Worm (Caenorhabditis elegans) whole organism, mixed stage, embryonic: Measurements from ENCODE around the gene Y37D8A.16.
A peak's percentile ranks its signal among the peaks of the same experiment; 100 is the strongest.

Experiments
- M03D4.4 ChIP-seq: sonication (generic microtip); optimal IDR thresholded peaks from 2 replicates; lab custom pipeline; 2017; ENCODE audit warnings: mild to moderate bottlenecking, missing genetic modification characterization, missing compliant biosample characterization
- bed-3 ChIP-seq: fragments of 200-800 bp; sonication (Bioruptor generic); optimal IDR thresholded peaks from 3 replicates; lab custom pipeline; 2018; ENCODE audit warnings: mild to moderate bottlenecking, missing genetic modification characterization, moderate library complexity, missing compliant biosample characterization
- blmp-1 ChIP-seq: fragments of 150-350 bp; optimal IDR thresholded peaks from 2 replicates; lab custom pipeline; 2014; ENCODE audit warnings: missing biosample characterization, missing genetic modification characterization
- ceh-39 ChIP-seq: fragments of 150-350 bp; optimal IDR thresholded peaks from 2 replicates; lab custom pipeline; 2014; ENCODE audit warnings: missing biosample characterization, missing genetic modification characterization
- ceh-83 ChIP-seq: fragments of 200-800 bp; sonication (Bioruptor generic); optimal IDR thresholded peaks from 2 replicates; lab custom pipeline; 2018; ENCODE audit warnings: mild to moderate bottlenecking, missing genetic modification characterization, missing compliant biosample characterization
- ces-1 ChIP-seq: fragments of 150-350 bp; optimal IDR thresholded peaks from 2 replicates; lab custom pipeline; 2014; ENCODE audit warnings: missing biosample characterization, missing genetic modification reagents, missing genetic modification characterization
- cnd-1 ChIP-seq: fragments of 200-800 bp; sonication (Bioruptor generic); optimal IDR thresholded peaks from 2 replicates; lab custom pipeline; 2018; ENCODE audit warnings: mild to moderate bottlenecking, missing genetic modification characterization, missing compliant biosample characterization
- elt-1 ChIP-seq: sonication (generic microtip); optimal IDR thresholded peaks from 2 replicates; lab custom pipeline; 2017; ENCODE audit warnings: missing genetic modification characterization, mild to moderate bottlenecking, missing compliant biosample characterization, antibody characterized with exemption, moderate library complexity, borderline replicate concordance; ENCODE audit not compliant: insufficient read depth
- elt-3 ChIP-seq: fragments of 150-350 bp; optimal IDR thresholded peaks from 2 replicates; lab custom pipeline; 2014; ENCODE audit warnings: missing biosample characterization, missing genetic modification characterization
- flh-1 ChIP-seq: fragments of 200-800 bp; sonication (Bioruptor generic); optimal IDR thresholded peaks from 2 replicates; lab custom pipeline; 2018; ENCODE audit warnings: mild to moderate bottlenecking, missing genetic modification characterization, moderate library complexity, missing compliant biosample characterization
- ham-2 ChIP-seq: fragments of 200-800 bp; sonication (Bioruptor generic); optimal IDR thresholded peaks from 2 replicates; lab custom pipeline; 2018; ENCODE audit warnings: mild to moderate bottlenecking, missing genetic modification characterization, missing compliant biosample characterization
- hlh-1 ChIP-seq: fragments of 150-350 bp; optimal IDR thresholded peaks from 2 replicates; lab custom pipeline; 2014; ENCODE audit warnings: missing biosample characterization, missing genetic modification reagents, missing genetic modification characterization
- lin-32 ChIP-seq: fragments of 200-800 bp; sonication (Bioruptor generic); optimal IDR thresholded peaks from 2 replicates; lab custom pipeline; 2018; ENCODE audit warnings: mild to moderate bottlenecking, missing genetic modification characterization, missing compliant biosample characterization
- lsy-2 ChIP-seq: fragments of 150-350 bp; optimal IDR thresholded peaks from 2 replicates; lab custom pipeline; 2014; ENCODE audit warnings: missing biosample characterization, missing genetic modification characterization
- mab-5 ChIP-seq: fragments of 150-350 bp; optimal IDR thresholded peaks from 2 replicates; lab custom pipeline; 2014; ENCODE audit warnings: missing biosample characterization, missing genetic modification characterization
- mep-1 ChIP-seq: fragments of 150-350 bp; optimal IDR thresholded peaks from 2 replicates; lab custom pipeline; 2017; ENCODE audit warnings: missing biosample characterization, missing genetic modification reagents, missing genetic modification characterization, inconsistent platforms
- nhr-12 ChIP-seq: fragments of 150-350 bp; optimal IDR thresholded peaks from 2 replicates; lab custom pipeline; 2014; ENCODE audit warnings: missing biosample characterization, missing genetic modification characterization
- nhr-2 ChIP-seq: fragments of 150-350 bp; optimal IDR thresholded peaks from 2 replicates; lab custom pipeline; 2014; ENCODE audit warnings: missing biosample characterization, missing genetic modification characterization
- nhr-237 ChIP-seq: fragments of 150-350 bp; optimal IDR thresholded peaks from 2 replicates; lab custom pipeline; 2014; ENCODE audit warnings: missing biosample characterization, missing genetic modification characterization
- nhr-28 ChIP-seq: fragments of 150-350 bp; optimal IDR thresholded peaks from 2 replicates; lab custom pipeline; 2014; ENCODE audit warnings: missing biosample characterization, missing genetic modification characterization
- nhr-76 ChIP-seq: sonication (generic microtip); optimal IDR thresholded peaks from 2 replicates; lab custom pipeline; 2017; ENCODE audit warnings: missing biosample characterization, missing genetic modification characterization
- pha-4 ChIP-seq: fragments of 150-350 bp; optimal IDR thresholded peaks from 2 replicates; lab custom pipeline; 2018; ENCODE audit warnings: missing biosample characterization, missing genetic modification reagents, missing genetic modification characterization
- snpc-4 ChIP-seq: fragments of 150-350 bp; optimal IDR thresholded peaks from 2 replicates; lab custom pipeline; 2014; ENCODE audit warnings: missing biosample characterization, missing genetic modification characterization
- sptf-1 ChIP-seq: sonication (generic microtip); optimal IDR thresholded peaks from 2 replicates; lab custom pipeline; 2017; ENCODE audit warnings: mild to moderate bottlenecking, missing genetic modification characterization, moderate library complexity, missing compliant biosample characterization
- tbx-8 ChIP-seq: fragments of 200-800 bp; sonication (Bioruptor generic); optimal IDR thresholded peaks from 2 replicates; lab custom pipeline; 2018; ENCODE audit warnings: mild to moderate bottlenecking, missing genetic modification characterization, moderate library complexity, missing compliant biosample characterization
- unc-120 ChIP-seq: sonication (generic microtip); optimal IDR thresholded peaks from 2 replicates; lab custom pipeline; 2017; ENCODE audit warnings: missing genetic modification characterization, missing compliant biosample characterization; ENCODE audit not compliant: poor library complexity, severe bottlenecking
- unc-39 ChIP-seq: fragments of 150-350 bp; optimal IDR thresholded peaks from 2 replicates; lab custom pipeline; 2014; ENCODE audit warnings: missing biosample characterization, missing genetic modification characterization
- zip-8 ChIP-seq: fragments of 150-350 bp; optimal IDR thresholded peaks from 2 replicates; lab custom pipeline; 2014; ENCODE audit warnings: missing biosample characterization, missing genetic modification characterization
- ztf-11 ChIP-seq: fragments of 150-350 bp; optimal IDR thresholded peaks from 2 replicates; lab custom pipeline; 2014; ENCODE audit warnings: missing biosample characterization, missing genetic modification characterization

Gene Y37D8A.16

ce11 chrIII:12918575-12918974, at the start of gene Y37D8A.16:
Gene Y37D8A.16, minus strand, starts transcription at chrIII:12918675.
- no peak for TF ChIP-seq nhr-28 (tag; lab: Kevin White, UChicago)
- no peak for TF ChIP-seq elt-1 (tag; lab: Kevin White, UChicago)
- no peak for TF ChIP-seq elt-3
- TF ChIP-seq nhr-2 (tag; lab: Kevin White, UChicago): no peak
- no peak for TF ChIP-seq lin-32 (GFP tag; lab: Kevin White, UChicago)

ce11 chrIII:12967437-12968043, 49.1 kb upstream of the Y37D8A.16 start:
- TF ChIP-seq tbx-8 (no peak), mep-1 (tag; lab: Kevin White, UChicago) (no peak), nhr-237 (tag; lab: Kevin White, UChicago) (no peak), nhr-28 (tag; lab: Kevin White, UChicago) (no peak), lin-32 (GFP tag; lab: Kevin White, UChicago) (no peak), unc-39 (tag; lab: Kevin White, UChicago) (no peak), nhr-12 (no peak), M03D4.4 (tag; lab: Kevin White, UChicago) (no peak), ceh-83 (no peak), blmp-1 (tag; lab: Kevin White, UChicago) (no peak), pha-4 (tag; lab: Kevin White, UChicago) (no peak), ces-1 (GFP tag; lab: Kevin White, UChicago) (no peak), mab-5 (tag; lab: Kevin White, UChicago) (no peak), lsy-2 (tag; lab: Kevin White, UChicago) (no peak)

ce11 chrIII:12966895-12967294, 48.4 kb upstream of the Y37D8A.16 start, which contains the start of gene ttm-1:
Gene ttm-1, minus strand, starts transcription at chrIII:12966995.
- TF ChIP-seq blmp-1 (tag; lab: Kevin White, UChicago): no peak
- no peak for TF ChIP-seq elt-1 (tag; lab: Kevin White, UChicago)
- no peak for TF ChIP-seq tbx-8
- TF ChIP-seq snpc-4 (tag; lab: Kevin White, UChicago): no peak
- no peak for TF ChIP-seq pha-4 (tag; lab: Kevin White, UChicago)
- no peak for TF ChIP-seq cnd-1
- TF ChIP-seq M03D4.4 (tag; lab: Kevin White, UChicago): no peak
- no peak for TF ChIP-seq ces-1 (GFP tag; lab: Kevin White, UChicago)
- no peak for TF ChIP-seq ztf-11
- no peak for TF ChIP-seq mep-1 (tag; lab: Kevin White, UChicago)
- TF ChIP-seq flh-1 (GFP tag; lab: Kevin White, UChicago): no peak
- TF ChIP-seq sptf-1 (tag; lab: Kevin White, UChicago): no peak
- TF ChIP-seq zip-8 (tag; lab: Kevin White, UChicago): no peak
- no peak for TF ChIP-seq unc-120 (tag; lab: Kevin White, UChicago)

ce11 chrIII:12960705-12961104, 42.2 kb upstream of the Y37D8A.16 start:
- TF ChIP-seq mep-1 (tag; lab: Kevin White, UChicago) (no peak), nhr-237 (tag; lab: Kevin White, UChicago) (no peak), nhr-76 (no peak), pha-4 (tag; lab: Kevin White, UChicago) (no peak), elt-1 (tag; lab: Kevin White, UChicago) (no peak), cnd-1 (no peak), zip-8 (tag; lab: Kevin White, UChicago) (no peak), nhr-28 (tag; lab: Kevin White, UChicago) (no peak), ham-2 (GFP tag; lab: Kevin White, UChicago) (no peak), ceh-39 (tag; lab: Kevin White, UChicago) (no peak), flh-1 (GFP tag; lab: Kevin White, UChicago) (no peak)

- TF ChIP-seq pha-4 (tag; lab: Kevin White, UChicago): no peak
- TF ChIP-seq ztf-11: no peak
Measured at ce11 chrIII:12959286-12959685, 40.8 kb upstream of the Y37D8A.16 start.

ce11 chrIII:12952615-12953014, 34.1 kb upstream of the Y37D8A.16 start:
- TF ChIP-seq ces-1 (GFP tag; lab: Kevin White, UChicago) (peak; percentile 20), hlh-1 (no peak), nhr-2 (tag; lab: Kevin White, UChicago) (no peak), bed-3 (no peak), nhr-237 (tag; lab: Kevin White, UChicago) (no peak), blmp-1 (tag; lab: Kevin White, UChicago) (no peak), sptf-1 (tag; lab: Kevin White, UChicago) (no peak)
